Fruit fly (Drosophila melanogaster) whole organism, embryonic: Measurements from ENCODE around the gene Lcp65Aa.

Experiments
- CG11085 ChIP-seq: fragments of 200-800 bp; sonication (Bioruptor generic); IDR thresholded peaks from 2 replicates; pipeline ENCODE4 v1.3.6; 2022; ENCODE audit warnings: missing biosample characterization, missing genetic modification characterization
- CG12155 ChIP-seq: fragments of 200-800 bp; sonication (Bioruptor generic); optimal IDR thresholded peaks from 3 replicates; lab custom pipeline; 2016; ENCODE audit warnings: missing biosample characterization, missing genetic modification characterization
- CG12236 ChIP-seq: fragments of 200-800 bp; sonication (Bioruptor generic); optimal IDR thresholded peaks from 2 replicates; lab custom pipeline; 2016; ENCODE audit warnings: missing biosample characterization, missing genetic modification characterization
- CG13894 ChIP-seq: fragments of 200-800 bp; sonication (Bioruptor generic); optimal IDR thresholded peaks from 3 replicates; lab custom pipeline; 2018; ENCODE audit warnings: missing biosample characterization, mild to moderate bottlenecking, missing genetic modification characterization, moderate library complexity
- CG18011 ChIP-seq: fragments of 200-800 bp; sonication (Bioruptor generic); optimal IDR thresholded peaks from 2 replicates; lab custom pipeline; 2017; ENCODE audit warnings: missing biosample characterization, missing genetic modification characterization, mild to moderate bottlenecking, moderate library complexity, missing genotype
- CG30403 ChIP-seq: fragments of 200-800 bp; sonication (Bioruptor generic); optimal IDR thresholded peaks from 3 replicates; lab custom pipeline; 2016; ENCODE audit warnings: missing biosample characterization, missing genetic modification characterization
- CG30431 ChIP-seq: fragments of 200-800 bp; sonication (Bioruptor generic); optimal IDR thresholded peaks from 2 replicates; lab custom pipeline; 2017; ENCODE audit warnings: missing biosample characterization, missing genetic modification characterization
- CG3163 ChIP-seq: fragments of 200-800 bp; sonication (Bioruptor generic); optimal IDR thresholded peaks from 3 replicates; lab custom pipeline; 2016; ENCODE audit warnings: missing biosample characterization, missing genetic modification characterization
- CG3726 ChIP-seq: fragments of 200-800 bp; sonication (Bioruptor generic); IDR thresholded peaks from 3 replicates; pipeline ENCODE4, ENCODE4 v1.3.6; 2022; ENCODE audit warnings: missing biosample characterization, missing genetic modification characterization
- CG4404 ChIP-seq: fragments of 200-800 bp; sonication (Bioruptor generic); IDR thresholded peaks from 2 replicates; pipeline ENCODE4 v1.3.6; 2022; ENCODE audit warnings: missing biosample characterization, missing genetic modification characterization
- CG4617 ChIP-seq: fragments of 200-800 bp; sonication (Bioruptor generic); optimal IDR thresholded peaks from 3 replicates; lab custom pipeline; 2016; ENCODE audit warnings: missing biosample characterization, missing genetic modification characterization, borderline replicate concordance
- CG4707 ChIP-seq: fragments of 200-800 bp; sonication (Bioruptor generic); optimal IDR thresholded peaks from 2 replicates; lab custom pipeline; 2018; ENCODE audit warnings: missing biosample characterization, mild to moderate bottlenecking, missing genetic modification characterization, moderate library complexity
- CG6854 ChIP-seq: fragments of 200-800 bp; sonication (Bioruptor generic); optimal IDR thresholded peaks from 3 replicates; lab custom pipeline; 2017; ENCODE audit warnings: missing biosample characterization, mild to moderate bottlenecking, missing genetic modification characterization
- CG7928 ChIP-seq: fragments of 200-800 bp; sonication (Bioruptor generic); optimal IDR thresholded peaks from 2 replicates; lab custom pipeline; 2017; ENCODE audit warnings: missing biosample characterization, mild to moderate bottlenecking, missing genetic modification characterization
- CG8089 ChIP-seq: fragments of 200-800 bp; sonication (Bioruptor generic); optimal IDR thresholded peaks from 3 replicates; lab custom pipeline; 2016; ENCODE audit warnings: missing biosample characterization, missing genetic modification characterization
- CG8944 ChIP-seq: fragments of 200-800 bp; sonication (Bioruptor generic); optimal IDR thresholded peaks from 3 replicates; lab custom pipeline; 2016; ENCODE audit warnings: missing biosample characterization, missing genetic modification characterization
- CG9932 ChIP-seq: fragments of 200-800 bp; sonication (Bioruptor generic); IDR thresholded peaks from 2 replicates; pipeline ENCODE4 v1.3.6; 2022; ENCODE audit warnings: missing biosample characterization, missing genetic modification characterization
- CoRest ChIP-seq: fragments of 200-800 bp; sonication (Bioruptor generic); optimal IDR thresholded peaks from 3 replicates; lab custom pipeline; 2018; ENCODE audit warnings: missing biosample characterization, mild to moderate bottlenecking, missing genetic modification characterization, moderate library complexity
- Dad ChIP-seq: fragments of 200-800 bp; sonication (Bioruptor generic); optimal IDR thresholded peaks from 3 replicates; lab custom pipeline; 2016; ENCODE audit warnings: missing biosample characterization, missing genetic modification characterization
- Dll ChIP-seq: fragments of 200-800 bp; sonication (Bioruptor generic); IDR thresholded peaks from 4 replicates; pipeline ENCODE4 v1.3.6; 2022; ENCODE audit warnings: missing biosample characterization, missing genetic modification characterization; ENCODE audit not compliant: partially characterized antibody
- H15 ChIP-seq: fragments of 200-800 bp; sonication (Bioruptor generic); IDR thresholded peaks from 3 replicates; pipeline ENCODE4 v1.3.6; 2022; ENCODE audit warnings: missing biosample characterization, missing genetic modification characterization
- H2.0 ChIP-seq: fragments of 200-800 bp; sonication (Bioruptor generic); IDR thresholded peaks from 2 replicates; pipeline ENCODE4 v1.3.6; 2022; ENCODE audit warnings: missing biosample characterization, missing genetic modification characterization
- Hr3 ChIP-seq: fragments of 200-800 bp; sonication (Bioruptor generic); optimal IDR thresholded peaks from 3 replicates; lab custom pipeline; 2016; ENCODE audit warnings: missing biosample characterization, missing genetic modification characterization
- Jarid2 ChIP-seq: fragments of 200-800 bp; sonication (Bioruptor generic); optimal IDR thresholded peaks from 3 replicates; lab custom pipeline; 2017; ENCODE audit warnings: mild to moderate bottlenecking, missing biosample characterization, missing genetic modification reagents, missing genetic modification characterization
- MTF-1 ChIP-seq: fragments of 200-800 bp; sonication (Bioruptor generic); optimal IDR thresholded peaks from 2 replicates; lab custom pipeline; 2018; ENCODE audit warnings: missing biosample characterization, mild to moderate bottlenecking, missing genetic modification characterization, borderline replicate concordance
- Meics ChIP-seq: fragments of 200-800 bp; sonication (Bioruptor generic); optimal IDR thresholded peaks from 2 replicates; lab custom pipeline; 2017; ENCODE audit warnings: missing biosample characterization, mild to moderate bottlenecking, missing genetic modification characterization
- Myb ChIP-seq: fragments of 200-800 bp; sonication (Bioruptor generic); optimal IDR thresholded peaks from 2 replicates; lab custom pipeline; 2016; ENCODE audit warnings: missing biosample characterization, missing genetic modification characterization
- Oaz ChIP-seq: fragments of 200-800 bp; sonication (Bioruptor generic); IDR thresholded peaks from 2 replicates; pipeline ENCODE4 v1.3.6; 2022; ENCODE audit warnings: missing biosample characterization, missing genetic modification characterization
- al ChIP-seq: fragments of 200-800 bp; sonication (Bioruptor generic); IDR thresholded peaks from 2 replicates; pipeline ENCODE4 v1.3.6; 2022; ENCODE audit warnings: missing biosample characterization, missing genetic modification characterization
- amos ChIP-seq: fragments of 200-800 bp; sonication (Bioruptor generic); IDR thresholded peaks from 2 replicates; pipeline ENCODE4 v1.3.6; 2022; ENCODE audit warnings: missing biosample characterization, missing genetic modification characterization; ENCODE audit not compliant: partially characterized antibody
- chm ChIP-seq: fragments of 200-800 bp; sonication (Bioruptor generic); IDR thresholded peaks from 2 replicates; pipeline ENCODE4 v1.3.6; 2022; ENCODE audit warnings: missing biosample characterization, missing genetic modification characterization
- dm ChIP-seq: fragments of 200-800 bp; sonication (Bioruptor generic); optimal IDR thresholded peaks from 3 replicates; lab custom pipeline; 2016; ENCODE audit warnings: missing biosample characterization, missing genetic modification characterization
- dmrt11E ChIP-seq: fragments of 200-800 bp; sonication (Bioruptor generic); optimal IDR thresholded peaks from 3 replicates; lab custom pipeline; 2018; ENCODE audit warnings: missing biosample characterization, mild to moderate bottlenecking, missing genetic modification characterization, moderate library complexity
- dmrt99B ChIP-seq: fragments of 200-800 bp; sonication (Bioruptor generic); optimal IDR thresholded peaks from 2 replicates; lab custom pipeline; 2018; ENCODE audit warnings: missing biosample characterization, mild to moderate bottlenecking, missing genetic modification characterization, moderate library complexity
- fd3F ChIP-seq: fragments of 200-800 bp; sonication (Bioruptor generic); optimal IDR thresholded peaks from 2 replicates; lab custom pipeline; 2018; ENCODE audit warnings: missing biosample characterization, mild to moderate bottlenecking, missing genetic modification characterization, moderate library complexity
- ftz-f1 ChIP-seq: fragments of 200-800 bp; sonication (Bioruptor generic); optimal IDR thresholded peaks from 2 replicates; lab custom pipeline; 2016; ENCODE audit warnings: missing biosample characterization, missing genetic modification characterization
- ham ChIP-seq: fragments of 200-800 bp; sonication (Bioruptor generic); IDR thresholded peaks from 2 replicates; pipeline ENCODE4 v1.3.6; 2022; ENCODE audit warnings: missing biosample characterization, missing genetic modification characterization
- oc ChIP-seq: fragments of 200-800 bp; sonication (Bioruptor generic); optimal IDR thresholded peaks from 2 replicates; lab custom pipeline; 2018; ENCODE audit warnings: missing biosample characterization, mild to moderate bottlenecking, missing genetic modification characterization, moderate library complexity
- pzg ChIP-seq: fragments of 200-800 bp; sonication (Bioruptor generic); optimal IDR thresholded peaks from 3 replicates; lab custom pipeline; 2018; ENCODE audit warnings: missing biosample characterization, mild to moderate bottlenecking, missing genetic modification characterization, moderate library complexity
- schlank ChIP-seq: fragments of 200-800 bp; sonication (Bioruptor generic); optimal IDR thresholded peaks from 2 replicates; lab custom pipeline; 2018; ENCODE audit warnings: missing biosample characterization, mild to moderate bottlenecking, missing genetic modification characterization
- sob ChIP-seq: fragments of 200-800 bp; sonication (Bioruptor generic); IDR thresholded peaks from 2 replicates; pipeline ENCODE4 v1.3.6; 2022; ENCODE audit warnings: missing biosample characterization, missing genetic modification characterization
- sug ChIP-seq: fragments of 200-800 bp; optimal IDR thresholded peaks from 2 replicates; lab custom pipeline; 2019; ENCODE audit warnings: missing biosample characterization, mild to moderate bottlenecking, missing genetic modification characterization, moderate library complexity
- toy ChIP-seq: fragments of 200-800 bp; sonication (Bioruptor generic); IDR thresholded peaks from 2 replicates; pipeline ENCODE4 v1.3.6; 2022; ENCODE audit warnings: missing biosample characterization, missing genetic modification characterization
- trh ChIP-seq: fragments of 200-800 bp; sonication (Bioruptor generic); optimal IDR thresholded peaks from 2 replicates; lab custom pipeline; 2016; ENCODE audit warnings: missing biosample characterization, missing genetic modification characterization
- unpg ChIP-seq: fragments of 200-800 bp; sonication (Bioruptor generic); optimal IDR thresholded peaks from 3 replicates; lab custom pipeline; 2018; ENCODE audit warnings: missing biosample characterization, mild to moderate bottlenecking, missing genetic modification characterization, moderate library complexity
- vvl ChIP-seq: fragments of 200-800 bp; sonication (Bioruptor generic); IDR thresholded peaks from 2 replicates; pipeline ENCODE4 v1.3.6; 2022; ENCODE audit warnings: missing biosample characterization, missing genetic modification characterization
- wek ChIP-seq: fragments of 200-800 bp; sonication (Bioruptor generic); optimal IDR thresholded peaks from 3 replicates; lab custom pipeline; 2018; ENCODE audit warnings: missing biosample characterization, mild to moderate bottlenecking, missing genetic modification characterization, moderate library complexity
- z ChIP-seq: fragments of 200-800 bp; sonication (Bioruptor generic); IDR thresholded peaks from 3 replicates; pipeline ENCODE4 v1.3.6; 2022; ENCODE audit warnings: missing biosample characterization, missing genetic modification characterization
- zen2 ChIP-seq: fragments of 200-800 bp; sonication (Bioruptor generic); IDR thresholded peaks from 3 replicates; pipeline ENCODE4 v1.3.6; 2022; ENCODE audit warnings: missing biosample characterization, missing genetic modification characterization; ENCODE audit not compliant: partially characterized antibody

Gene Lcp65Aa

dm6 chr3L:6192822-6193555, 41.9 kb downstream of the Lcp65Aa start, which contains the start of the genes Sf3b6 and Tnpo (continued):
- TF ChIP-seq zen2 (GFP tag; lab: Robert Waterston, UW) = no peak; the same call in 2 of the 3 replicates
- TF ChIP-seq CG4617 (GFP tag; lab: Kevin White, UChicago) = peak; percentile 77
- TF ChIP-seq sug = peak; percentile 85
- no peak for TF ChIP-seq CG6854 (GFP tag; lab: Kevin White, UChicago)
- peak; percentile 87 for TF ChIP-seq Hr3 (GFP tag; lab: Kevin White, UChicago)
- peak; percentile 16 for TF ChIP-seq CG3163
- peak; percentile 85 for TF ChIP-seq Meics (GFP tag; lab: Kevin White, UChicago)
- peak; percentile 63 for TF ChIP-seq CG11085
- no peak for TF ChIP-seq dmrt99B (tag; lab: Kevin White, UChicago)
- TF ChIP-seq CG8089 = peak; percentile 73
- peak; percentile 57; the same call in 1 of the 3 replicates for TF ChIP-seq CG3726 (GFP tag; lab: Robert Waterston, UW)
- TF ChIP-seq toy (GFP tag; lab: Robert Waterston, UW) = peak; percentile 43; the same call in 1 of the 2 replicates
- peak; percentile 60 for TF ChIP-seq Myb (GFP tag; lab: Kevin White, UChicago)
- TF ChIP-seq trh = peak; percentile 58
- peak; percentile 74 for TF ChIP-seq pzg (GFP tag; lab: Kevin White, UChicago)
- peak; percentile 84 for TF ChIP-seq al (GFP tag; lab: Robert Waterston, UW)
- peak; percentile 93 for TF ChIP-seq CoRest
- peak; percentile 47 for TF ChIP-seq CG7928 (GFP tag; lab: Kevin White, UChicago)
- TF ChIP-seq unpg (GFP tag; lab: Kevin White, UChicago) = no peak
- peak; percentile 12 for TF ChIP-seq Dad (GFP tag; lab: Kevin White, UChicago)
- TF ChIP-seq ham (GFP tag; lab: Robert Waterston, UW) = peak; percentile 49; the same call in 1 of the 2 replicates
- TF ChIP-seq vvl (GFP tag; lab: Robert Waterston, UW) = peak; percentile 88
- TF ChIP-seq H2.0 (GFP tag; lab: Robert Waterston, UW) = peak; percentile 66; the same call in 1 of the 2 replicates
- TF ChIP-seq CG12236 (GFP tag; lab: Kevin White, UChicago) = peak; percentile 33
- peak; percentile 87 for TF ChIP-seq CG4404
- no peak for TF ChIP-seq oc
- TF ChIP-seq CG12155 (GFP tag; lab: Kevin White, UChicago) = peak; percentile 91
- TF ChIP-seq fd3F (GFP tag; lab: Kevin White, UChicago) = peak; percentile 74
- TF ChIP-seq chm = peak; percentile 56; the same call in 1 of the 2 replicates
- no peak for TF ChIP-seq Jarid2 (GFP tag; lab: Kevin White, UChicago)
- TF ChIP-seq CG30403 (GFP tag; lab: Kevin White, UChicago) = peak; percentile 95
- TF ChIP-seq wek (GFP tag; lab: Kevin White, UChicago) = no peak
- peak; percentile 86 for TF ChIP-seq dmrt11E
- TF ChIP-seq CG30431 = peak; percentile 79
- peak; percentile 84 for TF ChIP-seq Dll (GFP tag; lab: Robert Waterston, UW)
- peak; percentile 56 for TF ChIP-seq amos
- TF ChIP-seq ftz-f1 (GFP tag; lab: Kevin White, UChicago) = no peak
- peak; percentile 93 for TF ChIP-seq CG9932
- peak; percentile 60 for TF ChIP-seq dm (GFP tag; lab: Kevin White, UChicago)
- no peak for TF ChIP-seq MTF-1 (GFP tag; lab: Kevin White, UChicago)
- TF ChIP-seq CG18011 (GFP tag; lab: Kevin White, UChicago) = peak; percentile 68
- peak; percentile 35 for TF ChIP-seq schlank (tag; lab: Kevin White, UChicago)
- peak; percentile 43 for TF ChIP-seq CG8944 (GFP tag; lab: Kevin White, UChicago)
- TF ChIP-seq z = no peak
- TF ChIP-seq CG13894 (tag; lab: Kevin White, UChicago) = no peak
- peak; percentile 69; the same call in 2 of the 3 replicates for TF ChIP-seq H15 (GFP tag; lab: Robert Waterston, UW)
- TF ChIP-seq sob (GFP tag; lab: Robert Waterston, UW) = peak; percentile 83
- no peak for TF ChIP-seq CG4707 (GFP tag; lab: Kevin White, UChicago)
- TF ChIP-seq Oaz (GFP tag; lab: Robert Waterston, UW) = peak; percentile 63; the same call in 1 of the 2 replicates
